Worm (Caenorhabditis elegans) whole organism, early embryonic: Measurements from ENCODE around the gene C18H7.1.

ENCODE experiments used
- B0310.2 ChIP-seq: sonication (generic microtip); optimal IDR thresholded peaks from 2 replicates; lab custom pipeline; 2016; ENCODE audit warnings: mild to moderate bottlenecking, missing genetic modification characterization, missing compliant biosample characterization
- aly-1 ChIP-seq: sonication (generic microtip); optimal IDR thresholded peaks from 2 replicates; lab custom pipeline; 2016; ENCODE audit warnings: missing genetic modification characterization, missing compliant biosample characterization
- ama-1 ChIP-seq: fragments of 150-350 bp; optimal IDR thresholded peaks from 2 replicates; lab custom pipeline; 2014
- flt-1 ChIP-seq: fragments of 200-800 bp; sonication (Bioruptor generic); IDR thresholded peaks from 2 replicates; pipeline ENCODE4 v1.3.6; 2022; ENCODE audit warnings: missing genetic modification characterization, missing compliant biosample characterization
- hmg-4 ChIP-seq: fragments of 200-800 bp; sonication (Bioruptor generic); optimal IDR thresholded peaks from 2 replicates; lab custom pipeline; 2018; ENCODE audit warnings: mild to moderate bottlenecking, missing genetic modification characterization, missing compliant biosample characterization

ce11 chrIV:613155-613554 lies 2.2 kb upstream of the C18H7.1 start:
- TF ChIP-seq hmg-4 (GFP tag; lab: Kevin White, UChicago) (no peak), ama-1 (lab: Kevin White, UChicago) (no peak), flt-1 (GFP tag; lab: Robert Waterston, UW) (no peak), aly-1 (no peak), B0310.2 (tag; lab: Kevin White, UChicago) (no peak)
